Fruit fly (Drosophila melanogaster) whole organism, embryonic: ENCODE data around the gene CG5921.
A peak's percentile ranks its signal among the peaks of the same experiment; 100 is the strongest.

Source experiments
- CG2120 ChIP-seq: fragments of 200-800 bp; sonication (Bioruptor generic); optimal IDR thresholded peaks from 3 replicates; lab custom pipeline; 2016; ENCODE audit warnings: missing biosample characterization, missing genetic modification characterization
- Dip2 ChIP-seq: fragments of 200-800 bp; sonication (Bioruptor generic); IDR thresholded peaks from 2 replicates; pipeline ENCODE4 v1.3.6; 2022; ENCODE audit warnings: missing biosample characterization, missing genetic modification characterization
- Neu2 ChIP-seq: fragments of 200-800 bp; sonication (Bioruptor generic); optimal IDR thresholded peaks from 3 replicates; lab custom pipeline; 2016; ENCODE audit warnings: missing biosample characterization, missing genetic modification characterization, borderline replicate concordance
- ato ChIP-seq: fragments of 200-800 bp; sonication (Bioruptor generic); IDR thresholded peaks from 2 replicates; pipeline ENCODE4 v1.3.6; 2022; ENCODE audit warnings: missing biosample characterization, missing genetic modification characterization; ENCODE audit not compliant: partially characterized antibody

DNA sequence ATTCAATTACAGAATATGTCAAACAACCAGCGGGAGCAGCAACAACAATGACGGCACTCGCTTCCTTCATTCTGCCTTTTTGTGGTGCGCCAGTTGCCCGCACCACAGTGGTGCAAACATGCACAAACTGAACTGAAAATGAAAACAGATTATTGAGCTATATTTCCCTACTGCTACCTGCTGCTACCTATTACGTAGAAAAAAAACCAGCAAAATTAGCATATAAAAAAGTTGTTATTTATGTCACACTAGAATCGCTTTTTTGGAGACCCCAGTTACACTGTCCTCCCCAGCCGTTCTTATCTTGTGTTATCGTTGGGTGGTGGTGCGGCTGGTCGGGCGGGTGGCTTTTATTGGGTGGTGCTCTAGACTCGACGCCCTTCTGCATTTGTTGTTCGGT, 47.0 kb downstream of the CG5921 start:
- TF ChIP-seq Dip2 (GFP tag; lab: Robert Waterston, UW) (no peak), CG2120 (GFP tag; lab: Kevin White, UChicago) (peak; percentile 84), Neu2 (GFP tag; lab: Kevin White, UChicago) (no peak), ato (GFP tag; lab: Robert Waterston, UW) (no peak)
